In genomic region chr3L:14050944-14051548, dm6 we compare ENCODE assay signal across 1 fruit fly cellular context.
TF ChIP-seq lines count a peak whose summit lies in the region.

Gene CG6833 (plus strand): TSS chr3L:14051206.

TF ChIP-seq in whole organism, embryonic, 481 proteins besides CTCF, POLR2A, EP300 and RAD21 (continued from another document):
- peak; percentile 60 for TF ChIP-seq emc (GFP tag; optimal IDR thresholded peaks at IDR 0.05; lab: Kevin White, UChicago)
- peak; percentile 96 for TF ChIP-seq Med (GFP tag; lab: Kevin White, UChicago)
- TF ChIP-seq CG8089 (GFP tag; optimal IDR thresholded peaks at IDR 0.05; lab: Kevin White, UChicago), result no peak
- peak; percentile 94 for TF ChIP-seq Gug (GFP tag; IDR thresholded peaks at IDR 0.05; lab: Robert Waterston, UW)
- peak; percentile 84 for TF ChIP-seq CG1647 (GFP tag; optimal IDR thresholded peaks at IDR 0.05; lab: Kevin White, UChicago)
- TF ChIP-seq CG31365 (tag; optimal IDR thresholded peaks at IDR 0.05; lab: Kevin White, UChicago), result no peak
- peak; percentile 79 for TF ChIP-seq MESR4 (GFP tag; optimal IDR thresholded peaks at IDR 0.05; lab: Kevin White, UChicago)
- no peak for TF ChIP-seq hb (GFP tag; IDR thresholded peaks at IDR 0.05; lab: Robert Waterston, UW; ENCODE audit: partially characterized antibody)
- peak; percentile 63 for TF ChIP-seq CG13424 (tag; optimal IDR thresholded peaks at IDR 0.05; lab: Kevin White, UChicago)
- TF ChIP-seq amos (GFP tag; IDR thresholded peaks at IDR 0.05; lab: Robert Waterston, UW; ENCODE audit: partially characterized antibody), result no peak
- peak; percentile 56 for TF ChIP-seq CG10959 (GFP tag; IDR thresholded peaks at IDR 0.05; lab: Robert Waterston, UW)
- TF ChIP-seq abd-A (tag; optimal IDR thresholded peaks at IDR 0.05; lab: Kevin White, UChicago), result no peak
- no peak for TF ChIP-seq CG15011 (GFP tag; optimal IDR thresholded peaks at IDR 0.05; lab: Kevin White, UChicago)
- no peak for TF ChIP-seq unc-4 (GFP tag; IDR thresholded peaks at IDR 0.05; lab: Robert Waterston, UW; ENCODE audit: partially characterized antibody)
- TF ChIP-seq Ada2b (GFP tag; IDR thresholded peaks at IDR 0.05; lab: Robert Waterston, UW), result peak; percentile 76
- TF ChIP-seq CG2889 (GFP tag; IDR thresholded peaks at IDR 0.05; lab: Robert Waterston, UW), result peak; percentile 73; the same call in 2 of the 3 replicates
- TF ChIP-seq CG14667 (GFP tag; IDR thresholded peaks at IDR 0.05; lab: Robert Waterston, UW), result peak; percentile 57
- peak; percentile 30; the same call in 1 of the 2 replicates for TF ChIP-seq gt (GFP tag; IDR thresholded peaks at IDR 0.05; lab: Robert Waterston, UW)
- TF ChIP-seq gem (tag; optimal IDR thresholded peaks at IDR 0.05; lab: Kevin White, UChicago), result peak; percentile 64
- TF ChIP-seq cg (GFP tag; optimal IDR thresholded peaks at IDR 0.05; lab: Kevin White, UChicago), result no peak
- no peak for TF ChIP-seq CG3838 (GFP tag; optimal IDR thresholded peaks at IDR 0.05; lab: Kevin White, UChicago)
- no peak for TF ChIP-seq CG2202 (tag; optimal IDR thresholded peaks at IDR 0.05; lab: Kevin White, UChicago)
- peak; percentile 76 for TF ChIP-seq H15 (GFP tag; IDR thresholded peaks at IDR 0.05; lab: Robert Waterston, UW)
- peak; percentile 62 for TF ChIP-seq CG3281 (GFP tag; optimal IDR thresholded peaks at IDR 0.05; lab: Kevin White, UChicago)
- peak; percentile 6 for TF ChIP-seq CG10274 (GFP tag; optimal IDR thresholded peaks at IDR 0.05; lab: Kevin White, UChicago)
- peak; percentile 19 for TF ChIP-seq wek (GFP tag; optimal IDR thresholded peaks at IDR 0.05; lab: Kevin White, UChicago)
- TF ChIP-seq Sry-β (GFP tag; optimal IDR thresholded peaks at IDR 0.05; lab: Kevin White, UChicago), result peak; percentile 46
- peak; percentile 7 for TF ChIP-seq CG12104 (GFP tag; optimal IDR thresholded peaks at IDR 0.05; lab: Kevin White, UChicago)
- no peak for TF ChIP-seq C15 (GFP tag; IDR thresholded peaks at IDR 0.05; lab: Robert Waterston, UW)
- peak; percentile 3 for TF ChIP-seq Elba2 (GFP tag; optimal IDR thresholded peaks at IDR 0.05; lab: Kevin White, UChicago)
- peak; percentile 88 for TF ChIP-seq CG34422 (GFP tag; IDR thresholded peaks at IDR 0.05; lab: Robert Waterston, UW)
- peak; percentile 7 for TF ChIP-seq Oli (tag; optimal IDR thresholded peaks at IDR 0.05; lab: Kevin White, UChicago)
- peak; percentile 93 for TF ChIP-seq CG9932 (GFP tag; IDR thresholded peaks at IDR 0.05; lab: Robert Waterston, UW)
- TF ChIP-seq esg (GFP tag; conservative IDR thresholded peaks at IDR 0.05; lab: Robert Waterston, UW), result peak; percentile 62; the same call in 1 of the 2 replicates
- TF ChIP-seq CG16815 (GFP tag; optimal IDR thresholded peaks at IDR 0.05; lab: Kevin White, UChicago), result peak; percentile 35
- peak; percentile 57 for TF ChIP-seq CG12071 (GFP tag; optimal IDR thresholded peaks at IDR 0.05; lab: Kevin White, UChicago)
- peak; percentile 50 for TF ChIP-seq Atf3 (GFP tag; optimal IDR thresholded peaks at IDR 0.05; lab: Kevin White, UChicago)
